Fruit fly (Drosophila melanogaster) whole organism, embryonic: Measurements from ENCODE around the gene Gyc88E.

Experiments used
- Asciz ChIP-seq: fragments of 200-800 bp; sonication (Bioruptor generic); optimal IDR thresholded peaks from 2 replicates; lab custom pipeline; 2017; ENCODE audit warnings: missing biosample characterization, mild to moderate bottlenecking, missing genetic modification characterization, missing genetic modification reagents
- Atf6 ChIP-seq: fragments of 200-800 bp; sonication (Bioruptor generic); IDR thresholded peaks from 2 replicates; pipeline ENCODE4 v1.3.6; 2022; ENCODE audit warnings: missing biosample characterization, missing genetic modification characterization
- B-H2 ChIP-seq: fragments of 200-800 bp; sonication (Bioruptor generic); optimal IDR thresholded peaks from 2 replicates; lab custom pipeline; 2018; ENCODE audit warnings: missing biosample characterization, mild to moderate bottlenecking, missing genetic modification characterization
- Bgb ChIP-seq: fragments of 200-800 bp; sonication (Bioruptor generic); IDR thresholded peaks from 2 replicates; pipeline ENCODE4 v1.3.6; 2022; ENCODE audit warnings: missing biosample characterization, missing genetic modification characterization; ENCODE audit not compliant: partially characterized antibody
- CG10267 ChIP-seq: fragments of 200-800 bp; sonication (Bioruptor generic); optimal IDR thresholded peaks from 2 replicates; lab custom pipeline; 2018; ENCODE audit warnings: missing biosample characterization, mild to moderate bottlenecking, missing genetic modification characterization, moderate library complexity
- CG10979 ChIP-seq: fragments of 200-800 bp; sonication (Bioruptor generic); optimal IDR thresholded peaks from 2 replicates; lab custom pipeline; 2018; ENCODE audit warnings: missing biosample characterization, mild to moderate bottlenecking, missing genetic modification characterization, moderate library complexity
- CG13424 ChIP-seq: fragments of 200-800 bp; sonication (Bioruptor generic); optimal IDR thresholded peaks from 2 replicates; lab custom pipeline; 2019; ENCODE audit warnings: missing biosample characterization, mild to moderate bottlenecking, missing genetic modification characterization, moderate library complexity
- CG13775 ChIP-seq: fragments of 200-800 bp; sonication (Bioruptor generic); optimal IDR thresholded peaks from 3 replicates; lab custom pipeline; 2017; ENCODE audit warnings: missing biosample characterization, mild to moderate bottlenecking, missing genetic modification characterization
- CG14667 ChIP-seq: fragments of 200-800 bp; sonication (Bioruptor generic); IDR thresholded peaks from 2 replicates; pipeline ENCODE4 v1.3.6; 2022; ENCODE audit warnings: missing biosample characterization, missing genetic modification characterization
- CG14710 ChIP-seq: fragments of 200-800 bp; sonication (Bioruptor generic); optimal IDR thresholded peaks from 3 replicates; lab custom pipeline; 2019; ENCODE audit warnings: missing biosample characterization, mild to moderate bottlenecking, missing genetic modification characterization, moderate library complexity
- CG1529 ChIP-seq: fragments of 200-800 bp; sonication (Bioruptor generic); optimal IDR thresholded peaks from 3 replicates; lab custom pipeline; 2018; ENCODE audit warnings: missing biosample characterization, missing genetic modification characterization
- CG16815 ChIP-seq: fragments of 200-800 bp; sonication (Bioruptor generic); optimal IDR thresholded peaks from 3 replicates; lab custom pipeline; 2017; ENCODE audit warnings: missing biosample characterization, mild to moderate bottlenecking, missing genetic modification characterization
- CG18476 ChIP-seq: fragments of 200-800 bp; sonication (Bioruptor generic); optimal IDR thresholded peaks from 2 replicates; lab custom pipeline; 2016; ENCODE audit warnings: missing biosample characterization, mild to moderate bottlenecking, missing genetic modification characterization
- CG2120 ChIP-seq: fragments of 200-800 bp; sonication (Bioruptor generic); optimal IDR thresholded peaks from 3 replicates; lab custom pipeline; 2016; ENCODE audit warnings: missing biosample characterization, missing genetic modification characterization
- CG2199 ChIP-seq: fragments of 200-800 bp; sonication (Bioruptor generic); IDR thresholded peaks from 3 replicates; pipeline ENCODE4 v1.3.6; 2022; ENCODE audit warnings: missing biosample characterization, missing genetic modification characterization
- CG2712 ChIP-seq: fragments of 200-800 bp; optimal IDR thresholded peaks from 3 replicates; lab custom pipeline; 2019; ENCODE audit warnings: missing biosample characterization, mild to moderate bottlenecking, missing genetic modification characterization, moderate library complexity
- CG30403 ChIP-seq: fragments of 200-800 bp; sonication (Bioruptor generic); optimal IDR thresholded peaks from 3 replicates; lab custom pipeline; 2016; ENCODE audit warnings: missing biosample characterization, missing genetic modification characterization
- CG4360 ChIP-seq: fragments of 200-800 bp; sonication (Bioruptor generic); IDR thresholded peaks from 2 replicates; pipeline ENCODE4 v1.3.6; 2022; ENCODE audit warnings: missing biosample characterization, missing genetic modification characterization
- CG8281 ChIP-seq: fragments of 200-800 bp; sonication (Bioruptor generic); optimal IDR thresholded peaks from 2 replicates; lab custom pipeline; 2018; ENCODE audit warnings: missing biosample characterization, mild to moderate bottlenecking, missing genetic modification characterization, moderate library complexity
- CG9437 ChIP-seq: fragments of 200-800 bp; sonication (Bioruptor generic); optimal IDR thresholded peaks from 2 replicates; lab custom pipeline; 2018; ENCODE audit warnings: missing biosample characterization, mild to moderate bottlenecking, missing genetic modification characterization
- Drgx ChIP-seq: fragments of 200-800 bp; sonication (Bioruptor generic); IDR thresholded peaks from 2 replicates; pipeline ENCODE4 v1.3.6; 2022; ENCODE audit warnings: missing biosample characterization, missing genetic modification characterization
- Ets65A ChIP-seq: fragments of 200-800 bp; sonication (Bioruptor generic); peaks from one replicate; lab custom pipeline; 2016; ENCODE audit warnings: missing biosample characterization, missing genetic modification characterization
- Fer3 ChIP-seq: fragments of 200-800 bp; sonication (Bioruptor generic); optimal IDR thresholded peaks from 2 replicates; lab custom pipeline; 2018; ENCODE audit warnings: missing biosample characterization, mild to moderate bottlenecking, missing genetic modification characterization, moderate library complexity
- H15 ChIP-seq: fragments of 200-800 bp; sonication (Bioruptor generic); IDR thresholded peaks from 3 replicates; pipeline ENCODE4 v1.3.6; 2022; ENCODE audit warnings: missing biosample characterization, missing genetic modification characterization
- H2.0 ChIP-seq: fragments of 200-800 bp; sonication (Bioruptor generic); IDR thresholded peaks from 2 replicates; pipeline ENCODE4 v1.3.6; 2022; ENCODE audit warnings: missing biosample characterization, missing genetic modification characterization
- HLH3B ChIP-seq: fragments of 200-800 bp; sonication (Bioruptor generic); IDR thresholded peaks from 2 replicates; pipeline ENCODE4 v1.3.6; 2022; ENCODE audit warnings: missing biosample characterization, missing genetic modification characterization
- HmgZ ChIP-seq: fragments of 200-800 bp; sonication (Bioruptor generic); optimal IDR thresholded peaks from 2 replicates; lab custom pipeline; 2018; ENCODE audit warnings: missing biosample characterization, mild to moderate bottlenecking, missing genetic modification characterization
- Hr51 ChIP-seq, 2 experiments: fragments of 200-800 bp; sonication (Bioruptor generic); optimal IDR thresholded peaks; 2 replicates in 1 of 2; 3 replicates in 1 of 2; lab custom pipeline; 2016 to 2018; ENCODE audit warnings: missing biosample characterization in 2 of 2, missing genetic modification characterization in 2 of 2, mild to moderate bottlenecking in 1 of 2, moderate library complexity in 1 of 2
- Jarid2 ChIP-seq: fragments of 200-800 bp; sonication (Bioruptor generic); optimal IDR thresholded peaks from 3 replicates; lab custom pipeline; 2017; ENCODE audit warnings: mild to moderate bottlenecking, missing biosample characterization, missing genetic modification reagents, missing genetic modification characterization
- NK7.1 ChIP-seq: fragments of 200-800 bp; sonication (Bioruptor generic); optimal IDR thresholded peaks from 3 replicates; lab custom pipeline; 2016; ENCODE audit warnings: missing biosample characterization, missing genetic modification characterization
- Optix ChIP-seq: fragments of 200-800 bp; sonication (Bioruptor generic); IDR thresholded peaks from 3 replicates; pipeline ENCODE4 v1.3.6; 2022; ENCODE audit warnings: missing biosample characterization, missing genetic modification characterization
- Usf ChIP-seq: fragments of 200-800 bp; sonication (Bioruptor generic); optimal IDR thresholded peaks from 2 replicates; lab custom pipeline; 2017; ENCODE audit warnings: missing genotype, missing biosample characterization, missing genetic modification characterization
- abd-A ChIP-seq: fragments of 200-800 bp; sonication (Bioruptor generic); optimal IDR thresholded peaks from 3 replicates; lab custom pipeline; 2019; ENCODE audit warnings: missing biosample characterization, mild to moderate bottlenecking, missing genetic modification characterization, moderate library complexity
- ara ChIP-seq: fragments of 200-800 bp; sonication (Bioruptor generic); IDR thresholded peaks from 2 replicates; pipeline ENCODE4 v1.3.6; 2022; ENCODE audit warnings: missing biosample characterization, missing genetic modification characterization
- ase ChIP-seq: fragments of 200-800 bp; sonication (Bioruptor generic); IDR thresholded peaks from 3 replicates; pipeline ENCODE4 v1.3.6; 2022; ENCODE audit warnings: missing biosample characterization, missing genetic modification characterization
- az2 ChIP-seq: fragments of 200-800 bp; sonication (Bioruptor generic); optimal IDR thresholded peaks from 3 replicates; lab custom pipeline; 2016; ENCODE audit warnings: missing biosample characterization, missing genetic modification characterization
- croc ChIP-seq: fragments of 200-800 bp; sonication (Bioruptor generic); conservative IDR thresholded peaks from 3 replicates; pipeline ENCODE4 v1.3.6; 2022; ENCODE audit warnings: missing biosample characterization, missing genetic modification characterization
- dmrt99B ChIP-seq: fragments of 200-800 bp; sonication (Bioruptor generic); optimal IDR thresholded peaks from 2 replicates; lab custom pipeline; 2018; ENCODE audit warnings: missing biosample characterization, mild to moderate bottlenecking, missing genetic modification characterization, moderate library complexity
- grau ChIP-seq: fragments of 200-800 bp; optimal IDR thresholded peaks from 3 replicates; lab custom pipeline; 2019; ENCODE audit warnings: missing biosample characterization, mild to moderate bottlenecking, missing genetic modification characterization, moderate library complexity
- her ChIP-seq: fragments of 200-800 bp; sonication (Bioruptor generic); optimal IDR thresholded peaks from 2 replicates; lab custom pipeline; 2016; ENCODE audit warnings: missing biosample characterization, missing genetic modification characterization
- knrl ChIP-seq: fragments of 200-800 bp; sonication (Bioruptor generic); IDR thresholded peaks from 3 replicates; pipeline ENCODE4 v1.3.6; 2022; ENCODE audit warnings: missing biosample characterization, missing genetic modification characterization; ENCODE audit not compliant: partially characterized antibody
- lilli ChIP-seq: fragments of 200-800 bp; sonication (Bioruptor generic); optimal IDR thresholded peaks from 3 replicates; lab custom pipeline; 2016; ENCODE audit warnings: missing biosample characterization, missing genetic modification characterization
- nerfin-2 ChIP-seq: fragments of 200-800 bp; sonication (Bioruptor generic); IDR thresholded peaks from 2 replicates; pipeline ENCODE4 v1.3.6; 2022; ENCODE audit warnings: missing biosample characterization, missing genetic modification characterization; ENCODE audit not compliant: partially characterized antibody
- pnt ChIP-seq: fragments of 200-800 bp; sonication (Bioruptor generic); optimal IDR thresholded peaks from 3 replicates; lab custom pipeline; 2016; ENCODE audit warnings: missing biosample characterization, missing genetic modification characterization
- row ChIP-seq: fragments of 200-800 bp; sonication (Bioruptor generic); IDR thresholded peaks from 3 replicates; pipeline ENCODE4 v1.3.6; 2022; ENCODE audit warnings: missing biosample characterization, missing genetic modification characterization
- sc ChIP-seq, 3 experiments: fragments of >200 bp in 2 of 3; fragments of 200-800 bp in 1 of 3; sonication (Bioruptor generic) in 1 of 3; optimal IDR thresholded peaks; 2 replicates in 2 of 3; 3 replicates in 1 of 3; lab custom pipeline; 2017; ENCODE audit warnings: mild to moderate bottlenecking in 1 of 3, missing biosample characterization in 1 of 3, missing genetic modification characterization in 1 of 3, missing genetic modification reagents in 1 of 3
- tio ChIP-seq: fragments of 200-800 bp; sonication (Bioruptor generic); optimal IDR thresholded peaks from 2 replicates; lab custom pipeline; 2017; ENCODE audit warnings: missing biosample characterization, missing genetic modification characterization, inconsistent platforms
- wek ChIP-seq: fragments of 200-800 bp; sonication (Bioruptor generic); optimal IDR thresholded peaks from 3 replicates; lab custom pipeline; 2018; ENCODE audit warnings: missing biosample characterization, mild to moderate bottlenecking, missing genetic modification characterization, moderate library complexity
- wor ChIP-seq: fragments of 200-800 bp; sonication (Bioruptor generic); IDR thresholded peaks from 2 replicates; pipeline ENCODE4 v1.3.6; 2022; ENCODE audit warnings: missing biosample characterization, missing genetic modification characterization
- zfh1 ChIP-seq: fragments of 200-800 bp; sonication (Bioruptor generic); IDR thresholded peaks from 3 replicates; pipeline ENCODE4 v1.3.6; 2022; ENCODE audit warnings: missing biosample characterization, missing genetic modification characterization

Gyc88E gene

DNA sequence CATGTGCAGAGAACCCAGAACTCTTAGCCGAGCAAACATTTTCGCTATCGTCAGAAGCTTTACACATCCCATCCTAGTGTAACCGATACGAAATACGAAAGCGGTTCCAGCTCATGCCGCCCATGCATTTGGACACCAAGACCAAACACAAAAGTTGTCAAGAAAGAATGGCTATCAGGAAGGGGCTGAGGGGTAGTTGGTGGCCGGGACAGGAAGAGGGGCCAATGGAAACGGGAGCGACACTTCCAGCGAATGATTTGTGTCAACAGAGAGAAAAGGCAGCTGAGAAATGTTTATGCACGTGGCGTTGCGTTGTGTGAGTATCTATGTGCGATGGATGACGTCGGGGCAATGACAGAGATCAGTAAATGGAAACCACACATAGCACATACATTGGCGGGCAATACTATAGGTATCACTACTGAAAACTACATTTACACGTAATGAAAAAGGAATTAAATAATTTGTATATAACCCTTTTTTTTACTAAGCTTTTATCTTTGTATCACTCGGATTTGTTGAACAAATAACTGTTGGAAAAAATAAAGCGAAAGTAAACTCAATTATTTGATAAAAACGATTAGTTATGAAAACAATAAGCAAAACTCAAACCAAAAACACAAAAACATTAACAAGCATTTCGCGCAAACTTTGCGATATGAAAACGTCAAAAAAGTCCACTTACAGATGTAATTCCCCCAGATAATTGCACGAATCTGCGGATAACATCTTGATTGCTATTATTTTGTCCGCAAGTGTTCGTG is 35.5 kb upstream of the Gyc88E start (continued):
- TF ChIP-seq CG14667 (GFP tag; lab: Robert Waterston, UW), result no peak
- TF ChIP-seq CG14710 (tag; lab: Kevin White, UChicago), result peak; percentile 55
- TF ChIP-seq CG18476 (GFP tag; lab: Kevin White, UChicago), result peak; percentile 1
- peak; percentile 33; the same call in 2 of the 3 replicates for TF ChIP-seq row (GFP tag; lab: Robert Waterston, UW)
- peak; percentile 40 for TF ChIP-seq CG9437 (GFP tag; lab: Kevin White, UChicago)
- no peak for TF ChIP-seq abd-A (tag; lab: Kevin White, UChicago)
- peak; percentile 30 for TF ChIP-seq grau (tag; lab: Kevin White, UChicago)
- no peak for TF ChIP-seq Fer3 (tag; lab: Kevin White, UChicago)
- TF ChIP-seq wor, result no peak
- peak; percentile 42 for TF ChIP-seq az2 (GFP tag; lab: Kevin White, UChicago)
- TF ChIP-seq ase (GFP tag; lab: Robert Waterston, UW), result no peak
- TF ChIP-seq pnt, result no peak
- TF ChIP-seq H2.0 (GFP tag; lab: Robert Waterston, UW), result no peak
- TF ChIP-seq Asciz, result peak; percentile 79
- peak; percentile 19 for TF ChIP-seq CG13775
- peak; percentile 28; the same call in 1 of the 3 replicates for TF ChIP-seq croc (GFP tag; lab: Robert Waterston, UW)
- peak; percentile 44 for TF ChIP-seq CG10267 (tag; lab: Kevin White, UChicago)
- peak; percentile 83 for TF ChIP-seq Ets65A (GFP tag; lab: Kevin White, UChicago)
- TF ChIP-seq Drgx (GFP tag; lab: Robert Waterston, UW), result no peak
- TF ChIP-seq Usf (GFP tag; lab: Kevin White, UChicago), result no peak
- TF ChIP-seq Hr51 (GFP tag; optimal IDR thresholded peaks at IDR 0.05; lab: Kevin White, UChicago), result peak in 1 of 2 experiments; percentile 60
- TF ChIP-seq CG16815 (GFP tag; lab: Kevin White, UChicago), result peak; percentile 7
- TF ChIP-seq CG4360 (GFP tag; lab: Robert Waterston, UW), result no peak
- TF ChIP-seq dmrt99B, result peak; percentile 76
- TF ChIP-seq CG2120, result no peak
- no peak for TF ChIP-seq wek
- TF ChIP-seq Jarid2 (GFP tag; lab: Kevin White, UChicago), result no peak
- TF ChIP-seq B-H2 (GFP tag; lab: Kevin White, UChicago), result no peak
- TF ChIP-seq CG2712, result peak; percentile 62
- peak; percentile 50; the same call in 1 of the 3 replicates for TF ChIP-seq CG2199
- TF ChIP-seq tio, result no peak
- TF ChIP-seq sc (optimal IDR thresholded peaks at IDR 0.05; lab: Kevin White, UChicago), result no peak
- TF ChIP-seq sc (GFP tag; optimal IDR thresholded peaks at IDR 0.05; lab: Kevin White, UChicago), result peak; percentile 11
- no peak for TF ChIP-seq zfh1 (GFP tag; lab: Robert Waterston, UW)
- no peak for TF ChIP-seq nerfin-2 (GFP tag; lab: Robert Waterston, UW)
- no peak for TF ChIP-seq her (GFP tag; lab: Kevin White, UChicago)

DNA sequence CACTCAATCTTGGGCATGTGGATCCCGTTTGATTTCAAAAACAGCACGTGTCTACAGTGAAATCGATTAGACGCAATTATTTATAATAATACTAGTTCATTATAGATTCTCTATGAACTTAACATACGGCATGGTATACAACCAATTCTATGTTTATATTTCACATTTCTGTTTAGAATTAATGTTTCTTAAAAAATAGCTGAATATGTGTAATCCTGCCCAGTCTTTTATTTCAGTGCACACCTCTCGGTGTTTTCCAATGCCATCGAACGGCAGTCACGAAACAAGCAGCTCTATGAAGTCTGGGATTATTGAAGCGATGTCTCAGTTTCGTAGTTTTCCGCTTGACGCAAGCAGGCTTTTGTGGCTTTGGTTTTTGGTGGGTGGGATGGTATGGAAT is 32.4 kb upstream of the Gyc88E start:
- TF ChIP-seq CG8281 (tag; lab: Kevin White, UChicago) (peak; percentile 44), CG10979 (tag; lab: Kevin White, UChicago) (peak; percentile 33), ara (GFP tag; lab: Robert Waterston, UW) (no peak), HmgZ (tag; lab: Kevin White, UChicago) (no peak), CG18476 (GFP tag; lab: Kevin White, UChicago) (no peak), Bgb (GFP tag; lab: Robert Waterston, UW) (no peak), HLH3B (GFP tag; lab: Robert Waterston, UW) (peak; percentile 43; the same call in 1 of the 2 replicates), CG1529 (GFP tag; lab: Kevin White, UChicago) (no peak), Atf6 (GFP tag; lab: Robert Waterston, UW) (no peak), lilli (no peak), knrl (GFP tag; lab: Robert Waterston, UW) (no peak), CG13424 (peak; percentile 23), az2 (GFP tag; lab: Kevin White, UChicago) (peak; percentile 16), NK7.1 (GFP tag; lab: Kevin White, UChicago) (no peak), CG30403 (peak; percentile 44), H15 (GFP tag; lab: Robert Waterston, UW) (0 out of 3 replicates have a peak, but pooled peaks have one; percentile 30), Optix (GFP tag; lab: Robert Waterston, UW) (no peak), dmrt99B (peak; percentile 74)
